Fruit fly (Drosophila melanogaster) whole organism, embryonic: Measurements from ENCODE around the gene CG17819.

Experiments used
- Ada2b ChIP-seq: fragments of 200-800 bp; sonication (Bioruptor generic); IDR thresholded peaks from 2 replicates; pipeline ENCODE4 v1.3.6; 2022; ENCODE audit warnings: missing biosample characterization, missing genetic modification characterization
- B-H1 ChIP-seq: fragments of 200-800 bp; sonication (Bioruptor generic); IDR thresholded peaks from 3 replicates; pipeline ENCODE4 v1.3.6; 2022; ENCODE audit warnings: missing biosample characterization, missing genetic modification characterization
- CG10654 ChIP-seq: fragments of 200-800 bp; sonication (Bioruptor generic); optimal IDR thresholded peaks from 2 replicates; lab custom pipeline; 2016; ENCODE audit warnings: missing biosample characterization, missing genetic modification characterization
- CG12071 ChIP-seq: fragments of 200-800 bp; sonication (Bioruptor generic); optimal IDR thresholded peaks from 3 replicates; lab custom pipeline; 2018; ENCODE audit warnings: missing biosample characterization, mild to moderate bottlenecking, missing genetic modification characterization
- CG12391 ChIP-seq: fragments of 200-800 bp; sonication (Bioruptor generic); optimal IDR thresholded peaks from 3 replicates; lab custom pipeline; 2018; ENCODE audit warnings: missing biosample characterization, mild to moderate bottlenecking, missing genetic modification characterization, moderate library complexity
- CG14965 ChIP-seq: fragments of 200-800 bp; sonication (Bioruptor generic); optimal IDR thresholded peaks from 2 replicates; lab custom pipeline; 2016; ENCODE audit warnings: missing biosample characterization, missing genetic modification characterization, borderline replicate concordance
- CG15514 ChIP-seq: fragments of 200-800 bp; sonication (Bioruptor generic); optimal IDR thresholded peaks from 3 replicates; lab custom pipeline; 2017; ENCODE audit warnings: missing biosample characterization, missing genetic modification characterization, mild to moderate bottlenecking, moderate library complexity, missing genetic modification reagents
- CG17802 ChIP-seq: fragments of 200-800 bp; sonication (Bioruptor generic); optimal IDR thresholded peaks from 2 replicates; lab custom pipeline; 2018; ENCODE audit warnings: missing biosample characterization, mild to moderate bottlenecking, missing genetic modification characterization, moderate library complexity
- CG2889 ChIP-seq: fragments of 200-800 bp; sonication (Bioruptor generic); IDR thresholded peaks from 3 replicates; pipeline ENCODE4 v1.3.6; 2022; ENCODE audit warnings: missing biosample characterization, missing genetic modification characterization
- CG34376 ChIP-seq: fragments of 200-800 bp; sonication (Bioruptor generic); optimal IDR thresholded peaks from 2 replicates; lab custom pipeline; 2018; ENCODE audit warnings: missing biosample characterization, mild to moderate bottlenecking, missing genetic modification characterization
- CG34422 ChIP-seq: fragments of 200-800 bp; sonication (Bioruptor generic); IDR thresholded peaks from 3 replicates; pipeline ENCODE4 v1.3.6; 2022; ENCODE audit warnings: missing biosample characterization, missing genetic modification characterization
- CG7839 ChIP-seq: fragments of 200-800 bp; sonication (Bioruptor generic); optimal IDR thresholded peaks from 3 replicates; lab custom pipeline; 2018; ENCODE audit warnings: missing biosample characterization, mild to moderate bottlenecking, missing genetic modification characterization, moderate library complexity
- CG7987 ChIP-seq: fragments of 200-800 bp; sonication (Bioruptor generic); optimal IDR thresholded peaks from 2 replicates; lab custom pipeline; 2018; ENCODE audit warnings: missing biosample characterization, mild to moderate bottlenecking, missing genetic modification characterization, moderate library complexity
- CG8924 ChIP-seq: fragments of 200-800 bp; optimal IDR thresholded peaks from 3 replicates; lab custom pipeline; 2019; ENCODE audit warnings: missing biosample characterization, mild to moderate bottlenecking, missing genetic modification characterization, moderate library complexity
- CG9876 ChIP-seq: fragments of 200-800 bp; sonication (Bioruptor generic); optimal IDR thresholded peaks from 2 replicates; lab custom pipeline; 2016; ENCODE audit warnings: missing biosample characterization, missing genetic modification characterization
- CHES-1-like ChIP-seq: fragments of 200-800 bp; sonication (Bioruptor generic); optimal IDR thresholded peaks from 2 replicates; lab custom pipeline; 2016; ENCODE audit warnings: missing biosample characterization, missing genetic modification characterization
- Camta ChIP-seq: fragments of 200-800 bp; sonication (Bioruptor generic); optimal IDR thresholded peaks from 2 replicates; lab custom pipeline; 2016; ENCODE audit warnings: missing biosample characterization, missing genetic modification characterization
- Dll ChIP-seq: fragments of 200-800 bp; sonication (Bioruptor generic); IDR thresholded peaks from 4 replicates; pipeline ENCODE4 v1.3.6; 2022; ENCODE audit warnings: missing biosample characterization, missing genetic modification characterization; ENCODE audit not compliant: partially characterized antibody
- Doc3 ChIP-seq: fragments of 200-800 bp; sonication (Bioruptor generic); IDR thresholded peaks from 3 replicates; pipeline ENCODE4 v1.3.6; 2022; ENCODE audit warnings: missing biosample characterization, missing genetic modification characterization; ENCODE audit not compliant: partially characterized antibody
- E2f2 ChIP-seq: fragments of 200-800 bp; sonication (Bioruptor generic); IDR thresholded peaks from 2 replicates; pipeline ENCODE4 v1.3.6; 2022; ENCODE audit warnings: missing biosample characterization, missing genetic modification characterization
- ERR ChIP-seq: fragments of 200-800 bp; sonication (Bioruptor generic); optimal IDR thresholded peaks from 2 replicates; lab custom pipeline; 2016; ENCODE audit warnings: missing biosample characterization, missing genetic modification characterization
- Fer1 ChIP-seq: fragments of 200-800 bp; sonication (Bioruptor generic); optimal IDR thresholded peaks from 2 replicates; lab custom pipeline; 2017; ENCODE audit warnings: missing biosample characterization, mild to moderate bottlenecking, missing genetic modification characterization
- Meics ChIP-seq: fragments of 200-800 bp; sonication (Bioruptor generic); optimal IDR thresholded peaks from 2 replicates; lab custom pipeline; 2017; ENCODE audit warnings: missing biosample characterization, mild to moderate bottlenecking, missing genetic modification characterization
- NFAT ChIP-seq: fragments of 200-800 bp; sonication (Bioruptor generic); IDR thresholded peaks from 2 replicates; pipeline ENCODE4 v1.3.6; 2022; ENCODE audit warnings: missing biosample characterization, missing genetic modification characterization
- Oli ChIP-seq: fragments of 200-800 bp; sonication (Bioruptor generic); optimal IDR thresholded peaks from 2 replicates; lab custom pipeline; 2018; ENCODE audit warnings: missing biosample characterization, mild to moderate bottlenecking, missing genetic modification characterization, moderate library complexity
- Six4 ChIP-seq: fragments of 200-800 bp; sonication (Bioruptor generic); optimal IDR thresholded peaks from 2 replicates; lab custom pipeline; 2016; ENCODE audit warnings: missing biosample characterization, missing genetic modification characterization
- Sox102F ChIP-seq: fragments of 200-800 bp; sonication (Bioruptor generic); optimal IDR thresholded peaks from 2 replicates; lab custom pipeline; 2018; ENCODE audit warnings: missing biosample characterization, mild to moderate bottlenecking, missing genetic modification characterization, moderate library complexity
- Trl ChIP-seq, 3 experiments: fragments of >200 bp in 2 of 3; fragments of 200-800 bp in 1 of 3; sonication (Bioruptor generic) in 1 of 3; optimal IDR thresholded peaks; 2 replicates in 1 of 3; 3 replicates in 2 of 3; lab custom pipeline; 2016 to 2017; ENCODE audit warnings: missing biosample characterization in 1 of 3, missing genetic modification characterization in 1 of 3
- Usf ChIP-seq: fragments of 200-800 bp; sonication (Bioruptor generic); optimal IDR thresholded peaks from 2 replicates; lab custom pipeline; 2017; ENCODE audit warnings: missing genotype, missing biosample characterization, missing genetic modification characterization
- az2 ChIP-seq: fragments of 200-800 bp; sonication (Bioruptor generic); optimal IDR thresholded peaks from 3 replicates; lab custom pipeline; 2016; ENCODE audit warnings: missing biosample characterization, missing genetic modification characterization
- cg ChIP-seq: fragments of 200-800 bp; sonication (Bioruptor generic); optimal IDR thresholded peaks from 3 replicates; lab custom pipeline; 2019; ENCODE audit warnings: missing biosample characterization, mild to moderate bottlenecking, missing genetic modification characterization, moderate library complexity
- chn ChIP-seq: fragments of 200-800 bp; sonication (Bioruptor generic); optimal IDR thresholded peaks from 2 replicates; lab custom pipeline; 2016; ENCODE audit warnings: missing biosample characterization, missing genetic modification characterization
- crc ChIP-seq: fragments of 200-800 bp; sonication (Bioruptor generic); optimal IDR thresholded peaks from 2 replicates; lab custom pipeline; 2016; ENCODE audit warnings: missing biosample characterization, missing genetic modification characterization
- da ChIP-seq: fragments of 200-800 bp; sonication (Bioruptor generic); optimal IDR thresholded peaks from 2 replicates; lab custom pipeline; 2016; ENCODE audit warnings: missing biosample characterization, missing genetic modification characterization
- dpn ChIP-seq, 2 experiments: fragments of 200-800 bp; sonication (Bioruptor generic); optimal IDR thresholded peaks; 3 replicates each; lab custom pipeline; 2016; ENCODE audit warnings: missing biosample characterization in 2 of 2, missing genetic modification characterization in 2 of 2
- ems ChIP-seq: fragments of 200-800 bp; sonication (Bioruptor generic); optimal IDR thresholded peaks from 3 replicates; lab custom pipeline; 2016; ENCODE audit warnings: missing biosample characterization, missing genetic modification characterization
- fd64A ChIP-seq: fragments of 200-800 bp; sonication (Bioruptor generic); optimal IDR thresholded peaks from 3 replicates; lab custom pipeline; 2018; ENCODE audit warnings: missing biosample characterization, mild to moderate bottlenecking, missing genetic modification characterization
- fru ChIP-seq: fragments of >200 bp; optimal IDR thresholded peaks from 2 replicates; lab custom pipeline; 2017
- grn ChIP-seq: fragments of 200-800 bp; sonication (Bioruptor generic); optimal IDR thresholded peaks from 3 replicates; lab custom pipeline; 2017; ENCODE audit warnings: missing biosample characterization, missing genetic modification characterization
- gsb ChIP-seq: fragments of 200-800 bp; sonication (Bioruptor generic); IDR thresholded peaks from 2 replicates; pipeline ENCODE4 v1.3.6; 2022; ENCODE audit warnings: missing biosample characterization, missing genetic modification characterization
- gsb-n ChIP-seq: fragments of 200-800 bp; sonication (Bioruptor generic); optimal IDR thresholded peaks from 3 replicates; lab custom pipeline; 2018; ENCODE audit warnings: missing biosample characterization, mild to moderate bottlenecking, missing genetic modification characterization
- insv ChIP-seq, 2 experiments: fragments of 200-800 bp; sonication (Bioruptor generic); optimal IDR thresholded peaks; 3 replicates each; lab custom pipeline; 2016 to 2018; ENCODE audit warnings: missing biosample characterization in 2 of 2, missing genetic modification characterization in 2 of 2
- kay ChIP-seq: fragments of 200-800 bp; sonication (Bioruptor generic); optimal IDR thresholded peaks from 2 replicates; lab custom pipeline; 2016; ENCODE audit warnings: missing biosample characterization, missing genetic modification characterization
- onecut ChIP-seq: fragments of 200-800 bp; sonication (Bioruptor generic); IDR thresholded peaks from 2 replicates; pipeline ENCODE4 v1.3.6; 2022; ENCODE audit warnings: missing biosample characterization, missing genetic modification characterization
- p53 ChIP-seq: fragments of 200-800 bp; sonication (Bioruptor generic); optimal IDR thresholded peaks from 2 replicates; lab custom pipeline; 2016; ENCODE audit warnings: missing biosample characterization, missing genetic modification characterization
- pan ChIP-seq, 4 experiments: fragments of >200 bp in 3 of 4; fragments of 200-800 bp in 1 of 4; sonication (Bioruptor generic) in 1 of 4; optimal IDR thresholded peaks in 3 of 4; IDR thresholded peaks in 1 of 4; 2 replicates each; pipeline versions ENCODE4 v1.3.6 to Lab custom; 2017 to 2022; ENCODE audit warnings: missing biosample characterization in 2 of 4, missing genetic modification characterization in 2 of 4, mixed read lengths in 1 of 4
- pum ChIP-seq: fragments of 200-800 bp; sonication (Bioruptor generic); optimal IDR thresholded peaks from 2 replicates; lab custom pipeline; 2016; ENCODE audit warnings: missing biosample characterization, missing genetic modification characterization
- sim ChIP-seq: fragments of 200-800 bp; sonication (Bioruptor generic); IDR thresholded peaks from 2 replicates; pipeline ENCODE4 v1.3.6; 2022; ENCODE audit warnings: missing biosample characterization, missing genetic modification characterization
- so ChIP-seq: fragments of 200-800 bp; sonication (Bioruptor generic); IDR thresholded peaks from 3 replicates; pipeline ENCODE4 v1.3.6; 2022; ENCODE audit warnings: missing biosample characterization, missing genetic modification characterization
- sr ChIP-seq: fragments of 200-800 bp; sonication (Bioruptor generic); IDR thresholded peaks from 3 replicates; pipeline ENCODE4 v1.3.6; 2022; ENCODE audit warnings: missing biosample characterization, missing genetic modification characterization
- unc-4 ChIP-seq: fragments of 200-800 bp; sonication (Bioruptor generic); IDR thresholded peaks from 2 replicates; pipeline ENCODE4 v1.3.6; 2022; ENCODE audit warnings: missing biosample characterization, missing genetic modification characterization; ENCODE audit not compliant: partially characterized antibody

Gene CG17819

DNA sequence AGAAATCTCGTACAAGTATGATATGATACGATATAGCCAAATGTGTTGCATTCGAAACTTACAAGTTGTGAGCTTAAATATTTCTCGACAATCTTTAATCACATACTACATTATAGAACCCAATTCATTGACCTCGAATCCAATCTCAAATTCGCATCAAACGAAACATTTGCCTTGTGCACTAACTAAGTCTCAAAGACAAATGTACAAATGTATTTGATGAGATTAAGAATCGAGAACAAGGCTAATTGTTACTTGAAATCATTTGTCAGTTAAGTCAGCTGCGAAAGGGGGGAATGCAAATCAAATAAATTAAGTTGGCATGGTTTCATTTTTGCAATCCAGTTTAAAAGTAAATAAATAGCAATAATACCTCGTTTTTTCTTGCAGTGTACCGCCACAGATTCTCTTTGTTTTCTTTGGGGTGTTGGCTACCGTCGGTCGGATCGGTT lies 46.8 kb downstream of the CG17819 start (continued):
- TF ChIP-seq crc (GFP tag; lab: Kevin White, UChicago) (no peak), Six4 (GFP tag; lab: Kevin White, UChicago) (no peak), Dll (no peak), Usf (GFP tag; lab: Kevin White, UChicago) (no peak), CG34422 (GFP tag; lab: Robert Waterston, UW) (no peak), Oli (peak; percentile 61), gsb-n (tag; lab: Kevin White, UChicago) (no peak), grn (GFP tag; lab: Kevin White, UChicago) (no peak), chn (no peak), sr (GFP tag; lab: Robert Waterston, UW) (no peak), NFAT (GFP tag; lab: Robert Waterston, UW) (no peak), cg (GFP tag; lab: Kevin White, UChicago) (no peak), Fer1 (GFP tag; lab: Kevin White, UChicago) (no peak), onecut (GFP tag; lab: Robert Waterston, UW) (no peak), dpn (GFP tag; optimal IDR thresholded peaks at IDR 0.05; lab: Kevin White, UChicago) (no peak), pum (peak; percentile 39), fru (no peak), insv (GFP tag; optimal IDR thresholded peaks at IDR 0.05; lab: Kevin White, UChicago) (no peak), CG9876 (no peak), CG12071 (no peak), so (GFP tag; lab: Robert Waterston, UW) (no peak), CG8924 (tag; lab: Kevin White, UChicago) (no peak), CG14965 (no peak), fd64A (GFP tag; lab: Kevin White, UChicago) (no peak), CG15514 (no peak), CG17802 (tag; lab: Kevin White, UChicago) (no peak), Doc3 (GFP tag; lab: Robert Waterston, UW) (no peak), CHES-1-like (GFP tag; lab: Kevin White, UChicago) (no peak), az2 (no peak), Trl (optimal IDR thresholded peaks at IDR 0.05; lab: Kevin White, UChicago) (no peak), Trl (GFP tag; optimal IDR thresholded peaks at IDR 0.05; lab: Kevin White, UChicago) (no peak), E2f2 (GFP tag; lab: Robert Waterston, UW) (no peak), kay (GFP tag; lab: Kevin White, UChicago) (no peak), p53 (GFP tag; lab: Kevin White, UChicago) (no peak), ERR (GFP tag; lab: Kevin White, UChicago) (no peak), da (no peak), B-H1 (no peak), unc-4 (no peak), Camta (GFP tag; lab: Kevin White, UChicago) (no peak), pan (optimal IDR thresholded peaks at IDR 0.05; lab: Kevin White, UChicago) (no peak), pan (GFP tag; optimal IDR thresholded peaks at IDR 0.05 in 1 of 2, IDR thresholded peaks at IDR 0.05 in 1 of 2) (no peak), sim (GFP tag; lab: Robert Waterston, UW) (no peak), CG2889 (GFP tag; lab: Robert Waterston, UW) (no peak), Sox102F (GFP tag; lab: Kevin White, UChicago) (peak; percentile 60), gsb (no peak), CG7987 (GFP tag; lab: Kevin White, UChicago) (no peak), CG7839 (tag; lab: Kevin White, UChicago) (peak; percentile 45), Ada2b (no peak; the same call in 1 of the 2 replicates), Meics (no peak), ems (GFP tag; lab: Kevin White, UChicago) (no peak), CG12391 (peak; percentile 15), CG34376 (GFP tag; lab: Kevin White, UChicago) (no peak), CG10654 (GFP tag; lab: Kevin White, UChicago) (no peak)
